Worm (Caenorhabditis elegans) whole organism, early embryonic: ENCODE measurements around the gene fbxc-36.

Source experiments
- B0310.2 ChIP-seq: sonication (generic microtip); optimal IDR thresholded peaks from 2 replicates; lab custom pipeline; 2016; ENCODE audit warnings: mild to moderate bottlenecking, missing genetic modification characterization, missing compliant biosample characterization
- ama-1 ChIP-seq: fragments of 150-350 bp; optimal IDR thresholded peaks from 2 replicates; lab custom pipeline; 2014
- ets-7 ChIP-seq: sonication (generic microtip); optimal IDR thresholded peaks from 2 replicates; lab custom pipeline; 2016; ENCODE audit warnings: missing genotype, missing genetic modification characterization, missing compliant biosample characterization
- flt-1 ChIP-seq: fragments of 200-800 bp; sonication (Bioruptor generic); IDR thresholded peaks from 2 replicates; pipeline ENCODE4 v1.3.6; 2022; ENCODE audit warnings: missing genetic modification characterization, missing compliant biosample characterization
- hmg-4 ChIP-seq: fragments of 200-800 bp; sonication (Bioruptor generic); optimal IDR thresholded peaks from 2 replicates; lab custom pipeline; 2018; ENCODE audit warnings: mild to moderate bottlenecking, missing genetic modification characterization, missing compliant biosample characterization
- hnd-1 ChIP-seq: sonication (generic microtip); optimal IDR thresholded peaks from 2 replicates; lab custom pipeline; 2016; ENCODE audit warnings: missing genetic modification characterization, missing compliant biosample characterization
- tbx-37 ChIP-seq: fragments of 200-800 bp; sonication (Bioruptor generic); conservative IDR thresholded peaks from 2 replicates; pipeline ENCODE4 v1.3.6; 2022; ENCODE audit warnings: missing genetic modification reagents, missing genetic modification characterization, missing compliant biosample characterization

DNA sequence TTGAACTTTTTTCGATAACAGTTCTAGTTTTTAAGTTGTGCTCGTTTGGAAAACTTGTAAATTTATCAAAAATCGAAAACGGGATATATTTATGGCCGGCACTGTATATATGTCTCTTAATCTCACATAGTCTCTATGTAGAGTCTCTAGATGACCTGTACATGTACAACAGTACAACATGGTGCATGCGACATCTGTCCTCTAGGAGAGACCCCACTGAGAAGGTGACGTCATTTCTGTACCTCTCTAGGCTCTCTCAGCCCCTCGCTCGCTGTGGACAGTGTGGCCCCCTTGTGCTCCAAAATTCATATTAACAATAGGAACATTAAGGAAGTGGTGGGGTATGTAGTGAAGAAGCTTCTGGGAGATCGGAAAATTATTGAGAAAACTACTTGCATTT is 3.5 kb upstream of the fbxc-36 start:
- TF ChIP-seq ets-7 (tag; lab: Kevin White, UChicago), result no peak
- no peak for TF ChIP-seq ama-1 (lab: Kevin White, UChicago)
- TF ChIP-seq flt-1 (GFP tag; lab: Robert Waterston, UW), result no peak
- no peak for TF ChIP-seq tbx-37 (GFP tag; lab: Robert Waterston, UW)
- TF ChIP-seq hmg-4, result no peak
- no peak for TF ChIP-seq B0310.2
- TF ChIP-seq hnd-1, result no peak
